Worm (Caenorhabditis elegans) whole organism, L3 larva: ENCODE results near the gene set-4.

Experiments
- R02D3.7 ChIP-seq: fragments of 150-350 bp; optimal IDR thresholded peaks from 2 replicates; lab custom pipeline; 2014; ENCODE audit warnings: missing biosample characterization, missing genetic modification characterization
- ZK546.5 ChIP-seq: sonication (generic microtip); optimal IDR thresholded peaks from 2 replicates; lab custom pipeline; 2017; ENCODE audit warnings: missing biosample characterization, missing genetic modification characterization
- aly-2 ChIP-seq: fragments of 150-350 bp; optimal IDR thresholded peaks from 2 replicates; lab custom pipeline; 2014; ENCODE audit warnings: missing biosample characterization, missing genetic modification characterization
- ama-1 ChIP-seq: fragments of 150-350 bp; optimal IDR thresholded peaks from 2 replicates; lab custom pipeline; 2018
- ceh-16 ChIP-seq: sonication (generic microtip); optimal IDR thresholded peaks from 2 replicates; lab custom pipeline; 2017; ENCODE audit warnings: missing biosample characterization, missing genetic modification characterization
- ceh-28 ChIP-seq: fragments of 150-350 bp; optimal IDR thresholded peaks from 2 replicates; lab custom pipeline; 2014; ENCODE audit warnings: missing biosample characterization, missing genetic modification reagents, missing genetic modification characterization
- ceh-82 ChIP-seq: fragments of 150-350 bp; optimal IDR thresholded peaks from 2 replicates; lab custom pipeline; 2014; ENCODE audit warnings: missing biosample characterization, missing genetic modification characterization
- ceh-9 ChIP-seq: sonication (generic microtip); optimal IDR thresholded peaks from 2 replicates; lab custom pipeline; 2018; ENCODE audit warnings: missing biosample characterization, missing genetic modification characterization
- daf-12 ChIP-seq: fragments of 150-350 bp; optimal IDR thresholded peaks from 2 replicates; lab custom pipeline; 2014; ENCODE audit warnings: missing biosample characterization, missing genetic modification reagents, missing genetic modification characterization
- egl-5 ChIP-seq: fragments of 150-350 bp; optimal IDR thresholded peaks from 2 replicates; lab custom pipeline; 2017; ENCODE audit warnings: missing biosample characterization, missing genetic modification reagents, missing genetic modification characterization, inconsistent platforms
- elt-1 ChIP-seq: fragments of 150-350 bp; optimal IDR thresholded peaks from 2 replicates; lab custom pipeline; 2014; ENCODE audit warnings: missing biosample characterization, missing genetic modification characterization
- elt-3 ChIP-seq, 3 experiments: fragments of 150-350 bp in 1 of 3; sonication (generic microtip) in 2 of 3; optimal IDR thresholded peaks; 2 replicates in 2 of 3; 4 replicates in 1 of 3; lab custom pipeline; 2014 to 2017; ENCODE audit warnings: missing biosample characterization in 3 of 3, missing genetic modification characterization in 3 of 3
- eor-1 ChIP-seq, 2 experiments: fragments of 150-350 bp; optimal IDR thresholded peaks; 2 replicates each; lab custom pipeline; 2014 to 2018; ENCODE audit warnings: missing biosample characterization in 2 of 2, missing genetic modification characterization in 2 of 2
- fkh-10 ChIP-seq: sonication (generic microtip); optimal IDR thresholded peaks from 2 replicates; lab custom pipeline; 2017; ENCODE audit warnings: missing biosample characterization, missing genetic modification reagents, missing genetic modification characterization
- fkh-2 ChIP-seq: fragments of 150-350 bp; optimal IDR thresholded peaks from 2 replicates; lab custom pipeline; 2014; ENCODE audit warnings: missing biosample characterization, missing genetic modification reagents, missing genetic modification characterization
- hmg-11 ChIP-seq: sonication (generic microtip); optimal IDR thresholded peaks from 2 replicates; lab custom pipeline; 2016; ENCODE audit warnings: missing genetic modification characterization, missing compliant biosample characterization
- jun-1 ChIP-seq: fragments of 150-350 bp; optimal IDR thresholded peaks from 2 replicates; lab custom pipeline; 2014; ENCODE audit warnings: missing biosample characterization, missing genetic modification reagents, missing genetic modification characterization
- lin-15B ChIP-seq: fragments of 150-350 bp; optimal IDR thresholded peaks from 2 replicates; lab custom pipeline; 2014; ENCODE audit warnings: missing biosample characterization, missing genetic modification characterization
- lin-39 ChIP-seq: fragments of 150-350 bp; optimal IDR thresholded peaks from 2 replicates; lab custom pipeline; 2018; ENCODE audit warnings: missing biosample characterization, missing genetic modification reagents, missing genetic modification characterization
- lsy-12 ChIP-seq: sonication (generic microtip); optimal IDR thresholded peaks from 2 replicates; lab custom pipeline; 2016; ENCODE audit warnings: mild to moderate bottlenecking, missing genetic modification characterization, missing compliant biosample characterization
- mml-1 ChIP-seq: fragments of 150-350 bp; sonication (generic microtip); optimal IDR thresholded peaks from 3 replicates; lab custom pipeline; 2014; ENCODE audit warnings: missing biosample characterization, missing genetic modification characterization
- nfya-1 ChIP-seq: sonication (generic microtip); optimal IDR thresholded peaks from 2 replicates; lab custom pipeline; 2017; ENCODE audit warnings: missing genetic modification characterization, mild to moderate bottlenecking, missing compliant biosample characterization, antibody characterized with exemption, moderate library complexity; ENCODE audit not compliant: insufficient read depth
- nhr-11 ChIP-seq: fragments of 150-350 bp; optimal IDR thresholded peaks from 2 replicates; lab custom pipeline; 2014; ENCODE audit warnings: missing biosample characterization, missing genetic modification characterization
- nhr-23 ChIP-seq: fragments of 150-350 bp; optimal IDR thresholded peaks from 2 replicates; lab custom pipeline; 2014; ENCODE audit warnings: missing biosample characterization, missing genetic modification reagents, missing genetic modification characterization
- nhr-25 ChIP-seq: sonication (generic microtip); optimal IDR thresholded peaks from 2 replicates; lab custom pipeline; 2017; ENCODE audit warnings: missing biosample characterization, missing genetic modification characterization
- nhr-28 ChIP-seq: fragments of 150-350 bp; optimal IDR thresholded peaks from 2 replicates; lab custom pipeline; 2014; ENCODE audit warnings: missing biosample characterization, missing genetic modification characterization
- nhr-43 ChIP-seq: sonication (generic microtip); optimal IDR thresholded peaks from 2 replicates; lab custom pipeline; 2016; ENCODE audit warnings: mild to moderate bottlenecking, missing genetic modification characterization, missing compliant biosample characterization; ENCODE audit not compliant: poor library complexity, severe bottlenecking
- nhr-67 ChIP-seq: fragments of 150-350 bp; optimal IDR thresholded peaks from 2 replicates; lab custom pipeline; 2014; ENCODE audit warnings: missing biosample characterization, missing genetic modification characterization
- nhr-76 ChIP-seq: fragments of 150-350 bp; sonication (generic microtip); optimal IDR thresholded peaks from 5 replicates; lab custom pipeline; 2014; ENCODE audit warnings: missing biosample characterization, missing genetic modification characterization
- nhr-77 ChIP-seq: fragments of 150-350 bp; optimal IDR thresholded peaks from 2 replicates; lab custom pipeline; 2014; ENCODE audit warnings: missing biosample characterization, missing genetic modification characterization
- pha-4 ChIP-seq: fragments of 150-350 bp; optimal IDR thresholded peaks from 2 replicates; lab custom pipeline; 2014; ENCODE audit warnings: missing biosample characterization, missing genetic modification reagents, missing genetic modification characterization
- pqm-1 ChIP-seq: fragments of 150-350 bp; optimal IDR thresholded peaks from 2 replicates; lab custom pipeline; 2017; ENCODE audit warnings: missing biosample characterization, missing genetic modification characterization, inconsistent platforms
- sea-2 ChIP-seq: fragments of 150-350 bp; sonication (generic microtip); optimal IDR thresholded peaks from 4 replicates; lab custom pipeline; 2014; ENCODE audit warnings: missing biosample characterization, missing genetic modification reagents, missing genetic modification characterization
- skn-1 ChIP-seq: fragments of 150-350 bp; optimal IDR thresholded peaks from 2 replicates; lab custom pipeline; 2014; ENCODE audit warnings: missing biosample characterization, missing genetic modification characterization
- snpc-4 ChIP-seq: fragments of 150-350 bp; optimal IDR thresholded peaks from 2 replicates; lab custom pipeline; 2014; ENCODE audit warnings: missing biosample characterization, missing genetic modification characterization
- tbx-2 ChIP-seq: sonication (generic microtip); optimal IDR thresholded peaks from 2 replicates; lab custom pipeline; 2016; ENCODE audit warnings: mild to moderate bottlenecking, missing genetic modification characterization, missing compliant biosample characterization
- unc-62 ChIP-seq: fragments of 150-350 bp; sonication (generic microtip); optimal IDR thresholded peaks from 4 replicates; lab custom pipeline; 2014; ENCODE audit warnings: missing biosample characterization, missing genetic modification reagents, missing genetic modification characterization
- zag-1 ChIP-seq: fragments of 150-350 bp; optimal IDR thresholded peaks from 2 replicates; lab custom pipeline; 2014; ENCODE audit warnings: missing biosample characterization, missing genetic modification characterization
- ztf-11 ChIP-seq: fragments of 150-350 bp; optimal IDR thresholded peaks from 2 replicates; lab custom pipeline; 2014; ENCODE audit warnings: missing biosample characterization, missing genetic modification characterization
- ztf-4 ChIP-seq: fragments of 150-350 bp; optimal IDR thresholded peaks from 2 replicates; lab custom pipeline; 2014; ENCODE audit warnings: missing biosample characterization, missing genetic modification characterization

The set-4 gene

ce11 chrII:6322081-6322480 lies 9.1 kb downstream of the set-4 start:
- TF ChIP-seq unc-62 (GFP tag; lab: Kevin White, UChicago) = no peak
- no peak for TF ChIP-seq nhr-76
- no peak for TF ChIP-seq ztf-4
- no peak for TF ChIP-seq zag-1
- no peak for TF ChIP-seq eor-1 (tag; optimal IDR thresholded peaks at IDR 0.05; lab: Kevin White, UChicago)
- TF ChIP-seq lin-39 (tag; lab: Kevin White, UChicago) = no peak
- TF ChIP-seq ceh-9 (tag; lab: Kevin White, UChicago) = no peak
- TF ChIP-seq fkh-10 (GFP tag; lab: Kevin White, UChicago) = no peak
- no peak for TF ChIP-seq mml-1 (tag; lab: Kevin White, UChicago)
- no peak for TF ChIP-seq ama-1
- TF ChIP-seq nhr-25 = no peak
- no peak for TF ChIP-seq nhr-11 (tag; lab: Kevin White, UChicago)
- TF ChIP-seq hmg-11 (tag; lab: Kevin White, UChicago) = no peak
- no peak for TF ChIP-seq elt-1 (tag; lab: Kevin White, UChicago)
- no peak for TF ChIP-seq ztf-11 (tag; lab: Kevin White, UChicago)
- TF ChIP-seq sea-2 = no peak

- TF ChIP-seq mml-1 (tag; lab: Kevin White, UChicago) (no peak), nhr-67 (no peak), aly-2 (no peak), nhr-23 (tag; lab: Kevin White, UChicago) (peak; percentile 44), nfya-1 (tag; lab: Kevin White, UChicago) (peak; percentile 63), pqm-1 (tag; lab: Kevin White, UChicago) (peak; percentile 44), lin-15B (tag; lab: Kevin White, UChicago) (peak; percentile 62), pha-4 (tag; lab: Kevin White, UChicago) (peak; percentile 71), ceh-28 (tag; lab: Kevin White, UChicago) (peak; percentile 79)
These were observed 10.3 kb downstream of the set-4 start, which contains the start of gene efr-3 for ce11 chrII:6320655-6321388. Gene efr-3, minus strand, starts transcription at chrII:6321159.

- TF ChIP-seq lin-15B (tag; lab: Kevin White, UChicago) (no peak), ceh-16 (tag; lab: Kevin White, UChicago) (no peak), daf-12 (tag; lab: Kevin White, UChicago) (no peak), ZK546.5 (no peak), lsy-12 (tag; lab: Kevin White, UChicago) (no peak), tbx-2 (tag; lab: Kevin White, UChicago) (no peak), pha-4 (tag; lab: Kevin White, UChicago) (no peak), nhr-25 (no peak), fkh-2 (tag; lab: Kevin White, UChicago) (no peak), egl-5 (no peak), R02D3.7 (tag; lab: Kevin White, UChicago) (no peak), ceh-82 (no peak), nhr-77 (tag; lab: Kevin White, UChicago) (no peak), elt-3 (tag; optimal IDR thresholded peaks at IDR 0.05; lab: Kevin White, UChicago) (no peak), jun-1 (tag; lab: Kevin White, UChicago) (no peak), eor-1 (tag; optimal IDR thresholded peaks at IDR 0.05; lab: Kevin White, UChicago) (no peak), snpc-4 (tag; lab: Kevin White, UChicago) (no peak), mml-1 (tag; lab: Kevin White, UChicago) (no peak), nhr-28 (no peak), skn-1 (no peak)
These were observed 19.3 kb downstream of the set-4 start for ce11 chrII:6311888-6312287.

ce11 chrII:6311459-6311858 lies 19.7 kb downstream of the set-4 start:
- TF ChIP-seq fkh-10 (GFP tag; lab: Kevin White, UChicago) (peak; percentile 27), nhr-43 (tag; lab: Kevin White, UChicago) (no peak)
